Fruit fly (Drosophila melanogaster) S2 (cell line): ENCODE measurements around the gene Mlc2.

ENCODE experiments used
- CG8478 ChIP-seq: fragments of >200 bp; optimal IDR thresholded peaks from 2 replicates; lab custom pipeline; 2018
- CTCF ChIP-seq, 2 experiments: fragments of >200 bp; optimal IDR thresholded peaks; 2 replicates each; lab custom pipeline; 2018

Mlc2 gene

dm6 chr3R:30174160-30175002 is at the start of gene Mlc2:
Gene Mlc2, minus strand, starts transcription at chr3R:30174551.
- TF ChIP-seq CG8478 (lab: Kevin White, UChicago), result no peak
- TF ChIP-seq CTCF (optimal IDR thresholded peaks at IDR 0.05; lab: Kevin White, UChicago), result no peak

dm6 chr3R:30222236-30222635 is 47.9 kb upstream of the Mlc2 start:
- TF ChIP-seq CTCF (optimal IDR thresholded peaks at IDR 0.05; lab: Kevin White, UChicago) (no peak), CG8478 (lab: Kevin White, UChicago) (no peak)

DNA sequence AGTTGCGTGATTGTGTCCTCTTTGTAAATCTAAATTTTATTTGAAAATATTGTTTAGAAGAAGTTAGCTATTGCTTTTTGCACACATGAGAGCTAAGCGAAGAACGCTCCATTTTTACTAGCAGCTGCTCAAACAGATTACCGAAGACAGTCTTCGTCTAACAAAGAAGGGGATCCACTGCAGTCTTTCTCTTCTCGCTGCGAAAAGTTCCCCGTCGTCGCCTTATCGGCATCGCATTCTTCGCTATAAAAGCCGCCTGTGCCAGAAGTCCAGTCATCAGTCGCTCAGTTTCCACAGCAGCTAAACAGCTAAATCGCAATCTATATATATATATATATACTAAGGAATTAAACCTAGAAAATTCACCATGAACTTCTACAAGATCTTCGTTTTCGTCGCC is 41.9 kb upstream of the Mlc2 start, which contains the start of gene CecC:
Gene CecC, plus strand, starts transcription at position 275 of the 400 bp plus-strand sequence.
- TF ChIP-seq CG8478 (lab: Kevin White, UChicago) (no peak), CTCF (optimal IDR thresholded peaks at IDR 0.05; lab: Kevin White, UChicago) (no peak)

DNA sequence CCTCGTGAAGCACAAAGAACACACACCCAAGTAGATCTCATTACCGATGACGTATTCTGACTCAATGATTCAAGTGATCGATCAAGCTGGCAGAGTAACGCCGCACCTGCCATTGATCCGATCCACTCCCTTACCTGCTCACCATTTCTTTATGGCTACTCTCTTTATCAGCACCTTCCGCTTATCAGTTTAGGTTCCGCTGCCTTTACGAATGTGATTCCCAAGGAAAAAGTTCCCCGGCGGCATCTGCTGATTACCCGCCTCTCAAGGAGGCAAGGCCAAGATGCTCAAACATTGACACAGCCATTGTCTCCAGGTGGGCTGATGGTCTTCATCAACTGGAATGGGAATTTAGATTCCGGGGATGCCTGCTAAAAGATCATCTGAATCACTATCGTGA is 40.7 kb upstream of the Mlc2 start:
- TF ChIP-seq CG8478 (lab: Kevin White, UChicago) (no peak), CTCF (optimal IDR thresholded peaks at IDR 0.05; lab: Kevin White, UChicago) (no peak)

DNA sequence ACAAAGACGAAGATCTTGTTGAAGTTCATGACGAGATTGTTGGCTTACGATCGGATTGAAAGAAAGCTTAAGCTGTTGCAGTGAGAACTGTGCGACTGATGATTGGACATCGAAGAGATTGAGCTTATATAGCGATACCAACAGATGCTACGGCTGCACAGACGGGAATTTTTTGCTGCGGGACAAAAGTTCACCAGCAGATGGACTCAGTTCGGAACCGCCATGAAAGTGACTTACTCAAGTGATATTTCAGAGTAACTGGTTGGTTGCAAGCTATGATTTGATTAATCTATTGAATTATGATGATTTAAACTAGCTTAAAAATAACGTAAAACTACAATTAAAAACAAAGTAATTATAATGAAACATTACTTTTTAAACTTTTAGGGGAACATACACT is 39.3 kb upstream of the Mlc2 start, which contains the start of gene CecB:
Gene CecB, minus strand, starts transcription at position 101 of the 400 bp plus-strand sequence.
- no peak for TF ChIP-seq CG8478 (lab: Kevin White, UChicago)
- no peak for TF ChIP-seq CTCF (optimal IDR thresholded peaks at IDR 0.05; lab: Kevin White, UChicago)

DNA sequence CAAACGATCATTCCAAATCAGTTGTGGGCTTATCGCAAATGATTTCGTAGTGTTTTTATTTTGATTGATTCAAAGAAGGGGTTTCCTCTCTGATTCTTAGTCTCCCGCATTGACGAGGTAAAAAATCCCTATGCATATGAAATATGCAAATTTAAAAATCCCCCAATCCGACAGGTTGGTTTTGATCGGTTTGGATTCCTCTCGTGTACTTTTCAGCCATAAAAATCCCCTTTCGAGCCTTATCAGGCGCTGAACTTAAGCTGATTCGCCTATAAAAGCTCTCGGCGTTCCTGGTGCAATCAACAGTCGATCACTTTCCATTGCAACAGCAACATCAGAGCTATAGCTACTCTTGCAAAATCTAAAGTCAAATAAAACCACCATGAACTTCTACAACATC is 37.5 kb upstream of the Mlc2 start, which contains the start of gene CecA2:
Gene CecA2, plus strand, starts transcription at position 301 of the 400 bp plus-strand sequence.
- no peak for TF ChIP-seq CTCF (optimal IDR thresholded peaks at IDR 0.05; lab: Kevin White, UChicago)
- TF ChIP-seq CG8478 (lab: Kevin White, UChicago), result no peak

DNA sequence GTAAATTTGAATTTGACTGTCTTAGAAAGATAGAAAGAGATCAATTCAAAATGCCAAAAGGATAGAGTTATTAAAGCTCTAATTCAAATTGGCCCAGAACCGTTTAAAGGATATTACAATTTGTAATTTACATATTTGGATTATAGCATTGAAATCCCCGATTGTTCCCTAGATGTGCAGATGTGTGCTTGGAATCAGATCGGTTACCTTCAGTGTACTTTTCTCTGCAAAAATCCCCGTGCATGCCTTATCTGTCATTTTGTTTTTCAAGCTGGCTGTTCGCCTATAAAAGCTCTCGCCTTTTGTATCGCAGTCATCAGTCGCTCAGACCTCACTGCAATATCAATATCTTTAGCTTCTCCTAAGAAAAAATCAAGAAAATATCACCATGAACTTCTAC is 36.2 kb upstream of the Mlc2 start, which contains the start of gene CecA1:
Gene CecA1, plus strand, starts transcription at position 315 of the 400 bp plus-strand sequence.
- no peak for TF ChIP-seq CG8478 (lab: Kevin White, UChicago)
- no peak for TF ChIP-seq CTCF (optimal IDR thresholded peaks at IDR 0.05; lab: Kevin White, UChicago)

DNA sequence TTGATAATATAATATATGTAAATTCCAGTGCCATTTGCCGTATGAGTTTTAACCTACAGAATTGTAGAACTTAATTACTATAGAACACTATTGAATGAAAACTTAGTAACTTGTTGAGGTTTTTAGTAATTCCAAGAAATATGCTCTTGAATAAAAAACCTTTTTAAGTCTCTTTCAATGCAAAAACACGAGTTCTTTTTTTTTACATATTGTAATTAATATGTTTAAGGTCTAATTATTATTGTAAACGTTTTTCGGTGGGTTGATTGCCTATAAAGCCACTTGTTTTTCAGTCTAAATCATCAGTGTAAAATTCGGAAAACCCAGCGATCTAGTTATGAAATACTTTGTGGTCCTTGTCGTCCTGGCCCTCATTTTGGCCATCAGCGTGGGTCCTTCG is 35.3 kb upstream of the Mlc2 start, which contains the start of gene Anp:
Gene Anp, plus strand, starts transcription at position 301 of the 400 bp plus-strand sequence.
- TF ChIP-seq CTCF (optimal IDR thresholded peaks at IDR 0.05; lab: Kevin White, UChicago) (no peak), CG8478 (lab: Kevin White, UChicago) (no peak)

DNA sequence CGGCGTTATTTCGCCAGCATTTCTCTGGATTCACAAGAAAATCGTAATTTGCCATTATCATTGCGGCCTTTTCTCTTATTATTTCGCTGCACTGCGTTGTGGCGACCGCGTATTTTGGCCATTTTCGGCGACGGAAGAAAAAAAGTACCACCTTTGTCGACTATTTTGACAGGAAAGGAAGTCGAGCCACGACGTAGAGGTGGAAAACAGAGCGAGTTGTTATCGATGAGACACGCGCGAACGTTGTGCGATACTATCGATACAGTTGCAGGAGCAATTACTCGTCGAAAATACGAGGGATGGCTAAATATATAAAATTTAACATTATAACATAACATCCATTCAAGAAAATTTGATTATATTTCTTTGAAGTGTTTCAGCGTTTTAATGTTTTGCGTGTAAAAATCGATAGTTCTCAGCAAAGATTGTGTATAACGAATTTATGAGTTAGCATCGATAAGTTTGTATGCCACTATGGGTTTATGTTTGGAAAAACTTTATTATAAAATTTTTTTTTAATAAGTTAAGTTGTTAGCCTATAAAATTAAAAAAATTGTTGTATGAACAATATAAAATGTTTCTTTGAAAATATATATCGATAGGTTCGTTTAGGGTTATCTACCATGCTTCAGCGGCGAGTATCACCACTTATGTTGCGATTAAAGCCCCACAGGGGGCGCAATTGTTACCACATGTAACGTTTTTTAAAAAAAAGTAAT is 34.6 kb upstream of the Mlc2 start, which contains the start of gene RpS7:
Gene RpS7, minus strand, starts transcription at position 255 of the 719 bp plus-strand sequence.
- TF ChIP-seq CTCF (optimal IDR thresholded peaks at IDR 0.05; lab: Kevin White, UChicago) (peak; percentile 43 to 88), CG8478 (lab: Kevin White, UChicago) (no peak)

- TF ChIP-seq CTCF (optimal IDR thresholded peaks at IDR 0.05; lab: Kevin White, UChicago) (no peak), CG8478 (lab: Kevin White, UChicago) (no peak)
Measured at dm6 chr3R:30208011-30208410, 33.7 kb upstream of the Mlc2 start.

DNA sequence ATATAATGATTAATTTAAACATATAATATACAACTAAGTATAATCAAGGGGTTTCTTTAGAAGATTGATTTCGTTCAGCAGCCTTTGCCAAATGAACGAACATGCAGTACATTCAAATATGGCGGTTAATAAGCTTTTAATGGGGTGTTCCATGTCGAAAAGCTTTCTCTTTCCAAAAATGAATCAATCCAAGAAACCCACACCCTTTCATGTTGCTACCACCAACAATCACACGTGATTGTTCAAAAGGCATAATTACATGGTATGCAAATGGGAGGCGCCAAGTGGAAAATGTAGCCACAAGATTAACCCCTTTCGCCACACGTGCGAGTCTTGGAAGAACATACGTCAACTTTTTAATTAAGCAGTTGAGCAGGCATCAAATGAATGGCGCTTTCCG is 31.6 kb upstream of the Mlc2 start:
- TF ChIP-seq CTCF (optimal IDR thresholded peaks at IDR 0.05; lab: Kevin White, UChicago) (no peak), CG8478 (lab: Kevin White, UChicago) (no peak)

- no peak for TF ChIP-seq CTCF (optimal IDR thresholded peaks at IDR 0.05; lab: Kevin White, UChicago)
- TF ChIP-seq CG8478 (lab: Kevin White, UChicago), result no peak
Measured at dm6 chr3R:30204004-30204603, 29.8 kb upstream of the Mlc2 start.

DNA sequence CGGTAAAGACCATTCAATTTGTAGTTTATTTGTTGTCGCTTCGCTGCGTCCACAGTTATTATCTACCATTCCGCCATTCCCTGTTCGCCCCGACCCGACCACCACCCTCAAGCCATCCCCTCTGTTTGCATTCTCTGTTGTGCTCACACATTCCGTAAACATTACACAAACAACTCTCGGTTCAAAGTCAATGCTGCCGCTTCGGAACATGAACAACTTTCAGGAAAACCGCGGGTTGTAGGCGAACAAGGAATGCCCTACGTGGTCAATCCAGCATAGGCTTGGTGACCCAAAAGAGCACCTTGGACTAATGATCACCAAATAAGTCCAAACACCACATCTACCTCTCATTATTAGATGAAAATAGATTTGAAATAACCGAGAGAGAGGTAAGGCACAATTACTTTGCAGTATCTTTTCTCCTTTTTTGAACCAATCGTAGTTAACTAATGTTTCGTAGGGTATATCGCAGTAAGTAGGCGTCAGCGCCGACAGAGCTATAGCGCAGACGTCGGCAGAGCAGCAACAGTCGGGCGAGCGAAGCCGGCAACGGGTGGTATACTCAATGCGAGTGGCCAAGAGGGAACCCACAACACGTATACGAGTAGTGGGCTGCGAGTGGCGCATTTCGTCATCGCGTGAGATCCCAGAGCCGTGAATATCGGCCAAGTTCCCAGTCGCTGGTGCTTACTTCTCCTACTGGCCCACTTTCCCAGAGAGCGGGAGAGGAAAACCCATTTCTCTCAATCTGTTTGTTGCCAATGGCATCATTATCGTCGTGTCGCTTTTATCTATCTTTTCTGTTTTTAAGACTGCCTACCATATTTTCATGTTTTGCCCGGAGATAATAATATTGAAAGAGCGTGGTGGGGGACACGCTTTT is 29.0 kb upstream of the Mlc2 start:
- no peak for TF ChIP-seq CTCF (optimal IDR thresholded peaks at IDR 0.05; lab: Kevin White, UChicago)
- TF ChIP-seq CG8478 (lab: Kevin White, UChicago), result no peak

dm6 chr3R:30202898-30203103 is 28.4 kb upstream of the Mlc2 start, which contains the start of gene CG9743:
Gene CG9743, minus strand, starts transcription at chr3R:30202998.
- TF ChIP-seq CG8478 (lab: Kevin White, UChicago), result no peak
- TF ChIP-seq CTCF (optimal IDR thresholded peaks at IDR 0.05; lab: Kevin White, UChicago), result no peak
